Worm (Caenorhabditis elegans) whole organism, early embryonic: Measurements from ENCODE around the gene C06B3.6.

ENCODE experiments used
- F13C5.2 ChIP-seq: sonication (generic microtip); optimal IDR thresholded peaks from 2 replicates; lab custom pipeline; 2017; ENCODE audit warnings: mild to moderate bottlenecking, missing genetic modification characterization, inconsistent platforms, missing compliant biosample characterization
- ama-1 ChIP-seq: fragments of 150-350 bp; optimal IDR thresholded peaks from 2 replicates; lab custom pipeline; 2014
- ceh-13 ChIP-seq: fragments of 200-800 bp; sonication (Bioruptor generic); optimal IDR thresholded peaks from 2 replicates; lab custom pipeline; 2018; ENCODE audit warnings: mild to moderate bottlenecking, missing genetic modification characterization, missing compliant biosample characterization
- ets-7 ChIP-seq: sonication (generic microtip); optimal IDR thresholded peaks from 2 replicates; lab custom pipeline; 2016; ENCODE audit warnings: missing genotype, missing genetic modification characterization, missing compliant biosample characterization
- hmbx-1 ChIP-seq: sonication (generic microtip); optimal IDR thresholded peaks from 2 replicates; lab custom pipeline; 2016; ENCODE audit warnings: mild to moderate bottlenecking, missing genetic modification characterization, missing compliant biosample characterization
- hmg-4 ChIP-seq: fragments of 200-800 bp; sonication (Bioruptor generic); optimal IDR thresholded peaks from 2 replicates; lab custom pipeline; 2018; ENCODE audit warnings: mild to moderate bottlenecking, missing genetic modification characterization, missing compliant biosample characterization
- pes-1 ChIP-seq: fragments of 200-800 bp; sonication (Bioruptor generic); IDR thresholded peaks from 2 replicates; pipeline ENCODE4 v1.3.6; 2022; ENCODE audit warnings: missing genetic modification reagents, missing genetic modification characterization, missing compliant biosample characterization
- tbx-11 ChIP-seq: fragments of 200-800 bp; sonication (Bioruptor generic); IDR thresholded peaks from 2 replicates; pipeline ENCODE4 v1.3.6; 2022; ENCODE audit warnings: missing genetic modification characterization, missing compliant biosample characterization
- tbx-37 ChIP-seq: fragments of 200-800 bp; sonication (Bioruptor generic); conservative IDR thresholded peaks from 2 replicates; pipeline ENCODE4 v1.3.6; 2022; ENCODE audit warnings: missing genetic modification reagents, missing genetic modification characterization, missing compliant biosample characterization

DNA sequence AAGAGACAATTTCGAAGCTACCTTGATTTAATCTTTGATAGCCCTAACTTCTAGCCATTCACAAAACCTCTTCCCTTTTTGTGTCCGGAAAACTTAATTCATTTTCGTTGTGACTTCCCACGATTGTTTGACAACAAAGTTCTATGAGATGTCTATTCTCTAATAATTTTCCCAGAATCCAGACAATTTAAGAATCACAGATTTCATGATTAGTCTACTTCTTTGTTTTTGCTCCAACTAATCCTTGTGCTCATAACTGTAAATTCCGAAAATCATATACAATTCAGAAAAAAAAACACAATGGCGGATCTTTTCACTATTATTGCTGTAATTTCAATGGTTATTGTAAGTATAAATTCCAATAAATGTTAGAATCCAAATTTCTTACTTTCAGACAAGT, 46.3 kb downstream of the C06B3.6 start, which contains the start of gene srx-137:
- TF ChIP-seq hmbx-1 (no peak), F13C5.2 (tag; lab: Kevin White, UChicago) (no peak), ama-1 (no peak), ceh-13 (GFP tag; lab: Kevin White, UChicago) (no peak), tbx-37 (no peak), ets-7 (tag; lab: Kevin White, UChicago) (no peak), tbx-11 (GFP tag; lab: Robert Waterston, UW) (no peak), hmg-4 (GFP tag; lab: Kevin White, UChicago) (no peak), pes-1 (GFP tag; lab: Robert Waterston, UW) (no peak)
